Worm (Caenorhabditis elegans): ENCODE results near the gene eif-3.L.

The eif-3.L gene

DNA sequence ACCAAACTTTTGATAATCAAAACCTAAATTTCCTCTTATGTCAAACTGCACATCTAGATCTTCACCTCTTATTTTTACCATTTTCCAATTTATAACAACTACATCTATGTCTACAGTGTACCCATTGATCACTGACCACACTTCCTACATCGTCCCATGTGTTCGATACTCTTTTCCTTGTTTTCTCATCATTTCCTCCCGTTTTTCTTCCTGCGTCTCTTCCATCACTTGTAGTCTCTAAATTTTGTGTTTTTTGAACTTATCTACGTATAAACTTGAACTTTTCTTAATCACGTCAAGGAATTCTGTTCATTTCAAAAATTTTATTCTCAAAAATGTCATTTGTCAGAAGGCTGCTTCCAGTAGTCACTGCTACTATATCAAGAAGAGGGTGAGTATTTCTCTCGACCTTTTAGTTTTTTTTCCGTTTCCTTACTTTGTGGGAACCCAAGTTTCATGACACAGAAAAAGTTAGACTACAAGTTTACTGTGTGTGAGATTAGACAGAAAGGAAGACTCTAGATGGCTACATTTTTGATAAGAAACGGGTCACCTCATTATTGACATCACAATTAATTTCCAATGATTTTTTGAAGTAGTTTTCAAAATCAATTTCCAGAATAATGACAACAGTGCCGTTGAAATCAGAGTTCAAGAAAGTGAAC is 50.1 kb downstream of the eif-3.L start:
- TF ChIP-seq hlh-1 (tag; optimal IDR thresholded peaks at IDR 0.05): no peak
- no peak for TF ChIP-seq snpc-4 (tag; optimal IDR thresholded peaks at IDR 0.05)
- no peak for TF ChIP-seq lin-13 (tag; optimal IDR thresholded peaks at IDR 0.05)

DNA sequence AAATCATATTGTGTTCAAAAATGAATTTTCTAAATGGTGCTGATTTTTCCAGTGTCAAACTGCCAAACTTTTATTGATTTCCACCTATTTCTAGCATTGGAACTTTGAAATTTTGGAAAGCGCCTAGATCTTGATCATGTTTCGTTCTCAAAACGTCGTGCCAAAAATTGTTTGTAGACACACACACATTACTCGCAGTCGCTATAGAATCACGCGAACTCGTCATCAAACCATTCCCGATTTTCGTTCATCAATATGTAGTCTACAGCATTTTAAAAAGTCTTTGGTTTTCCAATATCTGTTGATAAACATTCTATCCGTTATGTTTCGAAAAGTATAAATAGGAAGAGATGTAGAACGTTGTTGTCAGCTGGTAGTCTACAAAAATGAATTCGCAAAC is 52.0 kb downstream of the eif-3.L start, which contains the start of the genes C17C3.1 and C17C3.15:
TSS of gene C17C3.1 (plus strand) at position 301 of the 400 bp plus-strand sequence.
TSS of gene C17C3.15 (plus strand) at position 383 of the 400 bp plus-strand sequence.
- no peak for TF ChIP-seq ceh-39 (tag; optimal IDR thresholded peaks at IDR 0.05)
- no peak for TF ChIP-seq nhr-28 (tag; optimal IDR thresholded peaks at IDR 0.05)
- TF ChIP-seq sem-2 (GFP tag; optimal IDR thresholded peaks at IDR 0.05): no peak
- no peak for TF ChIP-seq ces-1 (GFP tag; optimal IDR thresholded peaks at IDR 0.05)
- TF ChIP-seq nhr-2 (tag; optimal IDR thresholded peaks at IDR 0.05): no peak
- no peak for TF ChIP-seq mls-2 (tag; optimal IDR thresholded peaks at IDR 0.05)
- no peak for TF ChIP-seq drap-1 (GFP tag; optimal IDR thresholded peaks at IDR 0.05)
- TF ChIP-seq blmp-1 (tag; optimal IDR thresholded peaks at IDR 0.05): no peak
- no peak for TF ChIP-seq nhr-12 (tag; optimal IDR thresholded peaks at IDR 0.05)
- no peak for TF ChIP-seq lin-32 (GFP tag; optimal IDR thresholded peaks at IDR 0.05)
- TF ChIP-seq mab-5 (tag; optimal IDR thresholded peaks at IDR 0.05): no peak
- TF ChIP-seq cnd-1 (tag; optimal IDR thresholded peaks at IDR 0.05): no peak
- TF ChIP-seq M03D4.4 (tag; optimal IDR thresholded peaks at IDR 0.05): no peak
- TF ChIP-seq sptf-1 (tag; optimal IDR thresholded peaks at IDR 0.05): no peak
- no peak for TF ChIP-seq bed-3 (GFP tag; optimal IDR thresholded peaks at IDR 0.05)
- no peak for TF ChIP-seq nhr-237 (tag; optimal IDR thresholded peaks at IDR 0.05)
- no peak for TF ChIP-seq unc-120 (tag; optimal IDR thresholded peaks at IDR 0.05; ENCODE audit: poor library complexity, severe bottlenecking)
- no peak for TF ChIP-seq elt-1 (tag; optimal IDR thresholded peaks at IDR 0.05; ENCODE audit: borderline replicate concordance, insufficient read depth)
